Fruit fly (Drosophila melanogaster) whole organism, prepupa: Measurements from ENCODE around the gene CG31274.

Source experiments
- CG10669 ChIP-seq: fragments of 200-800 bp; sonication (Bioruptor generic); optimal IDR thresholded peaks from 3 replicates; lab custom pipeline; 2018; ENCODE audit warnings: missing biosample characterization, mild to moderate bottlenecking, missing genetic modification characterization, moderate library complexity
- CG8632 ChIP-seq: fragments of 200-800 bp; sonication (Bioruptor generic); optimal IDR thresholded peaks from 3 replicates; lab custom pipeline; 2016; ENCODE audit warnings: missing biosample characterization, missing genetic modification characterization
- Smox ChIP-seq: fragments of 200-800 bp; sonication (Bioruptor generic); optimal IDR thresholded peaks from 3 replicates; lab custom pipeline; 2016; ENCODE audit warnings: missing biosample characterization, missing genetic modification characterization
- achi ChIP-seq: fragments of 200-800 bp; sonication (Bioruptor generic); optimal IDR thresholded peaks from 3 replicates; lab custom pipeline; 2016; ENCODE audit warnings: missing biosample characterization, missing genetic modification characterization
- svp ChIP-seq: fragments of 200-800 bp; sonication (Bioruptor generic); peaks from one replicate; lab custom pipeline; 2016; ENCODE audit warnings: missing biosample characterization, missing genetic modification characterization

DNA sequence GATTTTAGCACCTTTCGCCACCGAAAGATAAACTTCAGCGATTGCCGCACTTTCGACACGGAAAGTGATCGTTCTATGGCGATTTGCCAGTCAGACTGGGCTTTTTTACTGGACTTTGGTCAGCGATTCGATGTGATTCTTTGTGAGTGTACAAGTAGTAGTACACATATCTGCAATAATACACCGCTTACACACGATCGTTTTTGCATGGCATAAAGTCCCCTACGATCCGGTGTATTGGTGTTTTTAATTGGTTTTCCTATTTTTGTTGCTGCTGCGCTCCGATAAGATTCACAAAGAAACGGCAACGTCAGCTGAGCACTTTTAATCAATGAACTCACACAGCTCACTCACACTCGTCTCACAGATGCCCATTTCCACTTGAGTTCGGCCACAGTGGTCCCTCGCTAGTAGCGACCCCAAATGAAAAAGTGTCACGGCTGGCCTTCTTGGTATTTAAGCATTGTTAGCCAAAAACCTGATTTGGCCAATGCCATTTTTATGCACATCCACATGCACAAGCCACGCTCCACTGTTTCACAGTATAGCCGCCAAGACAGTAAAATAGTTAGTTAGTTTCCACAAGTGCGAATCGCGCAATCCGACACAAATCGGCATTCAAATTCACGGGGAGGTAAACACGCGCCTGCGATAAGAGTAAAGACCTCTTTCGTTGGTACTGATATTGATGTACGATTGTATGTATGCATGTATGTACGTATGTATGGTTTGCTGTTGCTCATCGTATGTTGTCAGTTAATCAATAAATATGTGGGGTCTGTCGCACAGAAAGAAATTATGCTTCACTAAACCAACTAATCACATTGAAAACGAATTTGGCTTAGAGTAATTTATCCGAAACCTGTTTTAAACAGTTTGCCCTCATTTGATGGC, 6.4 kb upstream of the CG31274 start:
- TF ChIP-seq svp = peak; percentile 97
- TF ChIP-seq CG8632 (GFP tag; lab: Kevin White, UChicago) = peak; percentile 84
- TF ChIP-seq Smox (GFP tag; lab: Kevin White, UChicago) = peak; percentile 87
- TF ChIP-seq achi (GFP tag; lab: Kevin White, UChicago) = peak; percentile 88
- peak; percentile 84 for TF ChIP-seq CG10669 (GFP tag; lab: Kevin White, UChicago)
